Fruit fly (Drosophila melanogaster) whole organism, pupa: ENCODE results near the gene Gr36a.

Experiments used
- CG10348 ChIP-seq: fragments of 200-800 bp; sonication (Bioruptor generic); IDR thresholded peaks from 2 replicates; pipeline ENCODE4 v1.3.6; 2022; ENCODE audit warnings: missing biosample characterization, missing genetic modification characterization
- CG12605 ChIP-seq: fragments of 200-800 bp; sonication (Bioruptor generic); IDR thresholded peaks from 2 replicates; pipeline ENCODE4 v1.3.6; 2022; ENCODE audit warnings: missing biosample characterization, missing genetic modification characterization
- CG13204 ChIP-seq: fragments of 200-800 bp; sonication (Bioruptor generic); optimal IDR thresholded peaks from 2 replicates; lab custom pipeline; 2018; ENCODE audit warnings: missing biosample characterization, mild to moderate bottlenecking, missing genetic modification characterization, moderate library complexity
- CG14655 ChIP-seq: fragments of 200-800 bp; sonication (Bioruptor generic); optimal IDR thresholded peaks from 3 replicates; lab custom pipeline; 2017; ENCODE audit warnings: mild to moderate bottlenecking, missing biosample characterization, missing genetic modification reagents, missing genetic modification characterization
- CG15710 ChIP-seq: fragments of 200-800 bp; sonication (Bioruptor generic); optimal IDR thresholded peaks from 2 replicates; lab custom pipeline; 2018; ENCODE audit warnings: missing biosample characterization, mild to moderate bottlenecking, missing genetic modification characterization, moderate library complexity
- CG17806 ChIP-seq: fragments of 200-800 bp; sonication (Bioruptor generic); optimal IDR thresholded peaks from 2 replicates; lab custom pipeline; 2018; ENCODE audit warnings: missing biosample characterization, mild to moderate bottlenecking, missing genetic modification characterization, moderate library complexity
- CG32121 ChIP-seq: fragments of 200-800 bp; sonication (Bioruptor generic); IDR thresholded peaks from 2 replicates; pipeline ENCODE4 v1.3.6; 2022; ENCODE audit warnings: missing biosample characterization, missing genetic modification characterization
- CG34367 ChIP-seq: fragments of 200-800 bp; sonication (Bioruptor generic); optimal IDR thresholded peaks from 2 replicates; lab custom pipeline; 2018; ENCODE audit warnings: missing biosample characterization, mild to moderate bottlenecking, missing genetic modification characterization
- CG4496 ChIP-seq: fragments of 200-800 bp; sonication (Bioruptor generic); IDR thresholded peaks from 3 replicates; pipeline ENCODE4 v1.3.6; 2022; ENCODE audit warnings: missing biosample characterization, missing genetic modification characterization
- CG8159 ChIP-seq: fragments of 200-800 bp; sonication (Bioruptor generic); optimal IDR thresholded peaks from 3 replicates; lab custom pipeline; 2018; ENCODE audit warnings: missing biosample characterization, mild to moderate bottlenecking, missing genetic modification characterization, moderate library complexity
- CG8301 ChIP-seq: fragments of 200-800 bp; sonication (Bioruptor generic); optimal IDR thresholded peaks from 2 replicates; lab custom pipeline; 2018; ENCODE audit warnings: missing biosample characterization, mild to moderate bottlenecking, missing genetic modification characterization
- CG9948 ChIP-seq: fragments of 200-800 bp; sonication (Bioruptor generic); optimal IDR thresholded peaks from 2 replicates; lab custom pipeline; 2018; ENCODE audit warnings: missing biosample characterization, mild to moderate bottlenecking, missing genetic modification characterization, moderate library complexity
- D1 ChIP-seq: fragments of 200-800 bp; sonication (Bioruptor generic); optimal IDR thresholded peaks from 2 replicates; lab custom pipeline; 2018; ENCODE audit warnings: missing biosample characterization, mild to moderate bottlenecking, missing genetic modification characterization, moderate library complexity
- EcR ChIP-seq: fragments of 200-800 bp; sonication (Bioruptor generic); optimal IDR thresholded peaks from 3 replicates; lab custom pipeline; 2019; ENCODE audit warnings: missing biosample characterization, missing genetic modification characterization, mild to moderate bottlenecking, moderate library complexity, missing genetic modification reagents
- Ets98B ChIP-seq: fragments of 200-800 bp; sonication (Bioruptor generic); IDR thresholded peaks from 2 replicates; pipeline ENCODE4 v1.3.6; 2022; ENCODE audit warnings: missing biosample characterization, missing genetic modification characterization
- Pif1A ChIP-seq: fragments of 200-800 bp; sonication (Bioruptor generic); optimal IDR thresholded peaks from 3 replicates; lab custom pipeline; 2016; ENCODE audit warnings: missing biosample characterization, missing genetic modification characterization
- Pif1B ChIP-seq: fragments of 200-800 bp; sonication (Bioruptor generic); optimal IDR thresholded peaks from 3 replicates; lab custom pipeline; 2016; ENCODE audit warnings: missing biosample characterization, missing genetic modification characterization
- Snoo ChIP-seq: fragments of 200-800 bp; sonication (Bioruptor generic); optimal IDR thresholded peaks from 3 replicates; lab custom pipeline; 2017; ENCODE audit warnings: missing biosample characterization, mild to moderate bottlenecking, missing genetic modification characterization, inconsistent platforms
- fd96Ca ChIP-seq: fragments of 200-800 bp; sonication (Bioruptor generic); IDR thresholded peaks from 3 replicates; pipeline ENCODE4 v1.3.6; 2022; ENCODE audit warnings: missing biosample characterization, missing genetic modification characterization
- gl ChIP-seq: fragments of 200-800 bp; sonication (Bioruptor generic); optimal IDR thresholded peaks from 2 replicates; lab custom pipeline; 2018; ENCODE audit warnings: missing biosample characterization, mild to moderate bottlenecking, missing genetic modification characterization
- rn ChIP-seq: fragments of 200-800 bp; sonication (Bioruptor generic); IDR thresholded peaks from 2 replicates; pipeline ENCODE4 v1.3.6; 2022; ENCODE audit warnings: missing biosample characterization, missing genetic modification characterization

Gene Gr36a

DNA sequence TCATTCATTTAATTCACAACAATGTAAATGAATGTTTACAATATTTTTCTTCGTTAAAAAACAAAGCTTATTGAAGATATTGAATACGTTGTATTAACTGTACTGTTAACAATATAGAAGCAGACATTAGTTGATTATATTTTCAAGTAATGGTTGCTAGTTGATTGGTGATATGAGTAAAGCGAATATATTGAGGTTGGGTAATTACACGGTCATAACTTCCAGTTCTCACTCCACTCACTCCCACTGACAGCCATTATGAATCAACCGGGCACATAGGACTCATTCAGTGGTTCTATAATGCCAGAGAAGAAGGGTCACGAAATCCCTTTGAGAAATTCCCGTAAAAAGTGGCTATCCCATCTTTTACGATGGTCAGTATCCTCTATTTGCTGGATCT lies 5.2 kb downstream of the Gr36a start, which contains the start of gene Grl36a:
Gene Grl36a, plus strand, starts transcription at position 301 of the 400 bp plus-strand sequence.
- TF ChIP-seq CG13204 (GFP tag; lab: Kevin White, UChicago): no peak
- no peak for TF ChIP-seq Snoo (tag; lab: Kevin White, UChicago)
- TF ChIP-seq EcR (GFP tag; lab: Kevin White, UChicago): no peak
- no peak for TF ChIP-seq CG9948 (tag; lab: Kevin White, UChicago)

DNA sequence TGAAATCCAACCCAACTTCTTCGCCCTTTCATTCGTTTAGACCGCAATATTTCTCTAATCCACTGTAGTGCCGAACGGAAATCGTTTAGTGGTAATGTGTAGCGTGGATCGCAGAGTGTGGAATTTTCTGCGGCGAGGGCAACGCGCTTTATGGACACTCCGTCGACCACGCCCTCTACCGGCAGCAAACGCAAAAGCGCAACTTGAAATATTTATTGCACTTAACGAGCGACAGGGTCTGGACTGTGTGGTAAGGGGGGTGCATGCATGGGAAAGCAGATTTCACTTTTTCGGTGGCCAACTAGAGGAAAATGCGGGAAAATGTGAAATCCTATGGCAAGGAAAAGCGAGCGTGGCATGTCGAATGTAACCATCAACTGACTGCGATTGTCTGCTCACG lies 18.8 kb downstream of the Gr36a start:
- TF ChIP-seq CG8301 (tag; lab: Kevin White, UChicago) (no peak), D1 (no peak), CG9948 (tag; lab: Kevin White, UChicago) (no peak), Snoo (tag; lab: Kevin White, UChicago) (no peak), EcR (GFP tag; lab: Kevin White, UChicago) (no peak), CG4496 (GFP tag; lab: Robert Waterston, UW) (no peak), CG32121 (GFP tag; lab: Robert Waterston, UW) (no peak), CG17806 (tag; lab: Kevin White, UChicago) (no peak), fd96Ca (GFP tag; lab: Robert Waterston, UW) (no peak), Ets98B (GFP tag; lab: Robert Waterston, UW) (no peak), CG10348 (GFP tag; lab: Robert Waterston, UW) (no peak), Pif1B (no peak), CG14655 (GFP tag; lab: Kevin White, UChicago) (no peak)

DNA sequence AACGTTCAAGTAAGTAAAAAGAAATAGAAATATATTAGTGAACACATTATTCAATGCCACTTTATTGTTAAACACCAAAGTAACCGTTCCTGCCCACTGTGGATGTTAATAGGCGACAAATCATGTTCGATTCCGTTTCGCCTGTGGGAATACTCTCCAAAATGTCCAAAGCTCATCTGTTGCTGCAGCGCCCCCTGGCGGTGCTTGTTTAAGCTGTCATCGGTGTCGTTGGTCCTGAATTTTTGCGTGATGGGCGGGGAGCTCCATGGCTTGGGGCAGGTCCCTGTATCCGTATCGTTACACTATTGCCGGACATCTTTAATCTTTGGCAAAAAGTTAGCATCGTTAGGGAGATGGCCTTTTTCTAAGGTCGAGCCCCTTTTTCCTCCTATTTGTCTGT lies 25.4 kb downstream of the Gr36a start:
- TF ChIP-seq CG15710 (tag; lab: Kevin White, UChicago) (no peak), CG8301 (tag; lab: Kevin White, UChicago) (no peak), CG17806 (tag; lab: Kevin White, UChicago) (no peak), Ets98B (GFP tag; lab: Robert Waterston, UW) (no peak), gl (tag; lab: Kevin White, UChicago) (no peak)

DNA sequence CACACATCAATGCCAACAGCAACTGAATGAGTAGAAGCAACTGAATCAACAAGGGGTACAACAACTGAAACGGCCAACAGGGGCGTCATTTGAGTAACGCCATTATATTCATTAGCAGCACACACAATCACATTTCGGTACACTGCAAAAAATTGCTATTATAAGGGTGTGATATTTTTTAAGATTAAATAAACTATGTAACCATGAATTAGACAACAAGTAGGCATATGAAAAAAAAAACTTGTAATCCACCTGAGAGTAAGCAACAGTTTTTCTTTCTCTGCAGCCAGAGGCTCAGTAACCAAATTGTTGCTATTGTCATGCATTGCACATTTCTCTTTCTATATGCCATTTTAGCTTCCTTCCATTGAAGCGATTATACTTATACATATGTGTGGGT lies 27.4 kb downstream of the Gr36a start:
- TF ChIP-seq CG12605 (no peak), Pif1A (GFP tag; lab: Kevin White, UChicago) (no peak), Ets98B (GFP tag; lab: Robert Waterston, UW) (no peak), CG32121 (GFP tag; lab: Robert Waterston, UW) (no peak)
- TF ChIP-seq, all 21 proteins: peak for 0

DNA sequence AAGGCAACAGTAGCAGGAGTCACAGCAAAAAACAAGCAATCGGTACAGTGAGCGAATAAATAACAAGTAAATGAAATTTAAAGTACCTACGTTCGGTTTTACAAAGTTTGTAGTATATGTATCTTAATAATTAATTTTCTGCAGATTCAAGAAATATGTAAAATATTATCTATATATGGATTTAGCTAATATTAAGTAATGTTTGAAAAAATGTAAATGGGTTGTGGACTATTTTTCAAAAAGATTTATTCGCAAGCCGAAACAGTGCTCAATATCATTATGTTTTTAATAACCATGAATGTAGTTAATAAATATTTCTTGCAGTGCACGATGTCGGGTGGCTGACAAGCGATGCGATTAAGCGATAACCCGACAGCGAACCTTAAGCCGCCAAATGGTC lies 30.7 kb downstream of the Gr36a start:
- TF ChIP-seq D1: no peak
- TF ChIP-seq CG10348 (GFP tag; lab: Robert Waterston, UW): no peak
- TF ChIP-seq Snoo (tag; lab: Kevin White, UChicago): no peak
- TF ChIP-seq CG8159 (tag; lab: Kevin White, UChicago): peak; percentile 45
- TF ChIP-seq CG34367 (tag; lab: Kevin White, UChicago): peak; percentile 2
- TF ChIP-seq rn (GFP tag; lab: Robert Waterston, UW): no peak
- TF ChIP-seq CG9948 (tag; lab: Kevin White, UChicago): peak; percentile 14
- no peak for TF ChIP-seq Ets98B (GFP tag; lab: Robert Waterston, UW)
- TF ChIP-seq CG17806 (tag; lab: Kevin White, UChicago): no peak
- TF ChIP-seq CG13204 (GFP tag; lab: Kevin White, UChicago): no peak
- no peak for TF ChIP-seq CG14655 (GFP tag; lab: Kevin White, UChicago)
- peak; percentile 16 for TF ChIP-seq CG15710 (tag; lab: Kevin White, UChicago)
- TF ChIP-seq CG8301 (tag; lab: Kevin White, UChicago): no peak

DNA sequence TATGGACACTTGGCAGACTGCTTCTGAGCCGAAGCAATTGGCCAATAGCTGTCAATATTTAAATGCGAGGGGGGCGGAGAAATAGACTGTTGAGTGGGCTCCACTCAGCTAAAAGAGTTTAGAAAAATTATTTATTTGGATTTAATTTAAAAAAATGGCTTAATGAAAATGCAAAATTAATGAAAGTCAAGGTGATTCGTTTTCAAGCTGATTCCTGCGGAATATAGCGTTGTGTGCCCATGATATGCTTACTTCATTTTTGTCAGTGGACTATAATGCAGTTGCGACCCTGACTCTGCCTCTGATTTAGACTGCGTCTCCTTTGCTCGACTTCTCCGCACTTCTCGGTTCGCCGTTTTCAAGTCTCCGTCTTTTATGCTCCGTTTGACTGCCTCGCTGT lies 40.4 kb downstream of the Gr36a start:
- TF ChIP-seq Snoo (tag; lab: Kevin White, UChicago) (no peak), gl (tag; lab: Kevin White, UChicago) (no peak), Ets98B (GFP tag; lab: Robert Waterston, UW) (no peak), CG34367 (tag; lab: Kevin White, UChicago) (no peak), CG14655 (GFP tag; lab: Kevin White, UChicago) (peak; percentile 37), CG15710 (tag; lab: Kevin White, UChicago) (peak; percentile 29), CG17806 (tag; lab: Kevin White, UChicago) (no peak), CG9948 (tag; lab: Kevin White, UChicago) (peak; percentile 9), CG8159 (tag; lab: Kevin White, UChicago) (peak; percentile 52)

DNA sequence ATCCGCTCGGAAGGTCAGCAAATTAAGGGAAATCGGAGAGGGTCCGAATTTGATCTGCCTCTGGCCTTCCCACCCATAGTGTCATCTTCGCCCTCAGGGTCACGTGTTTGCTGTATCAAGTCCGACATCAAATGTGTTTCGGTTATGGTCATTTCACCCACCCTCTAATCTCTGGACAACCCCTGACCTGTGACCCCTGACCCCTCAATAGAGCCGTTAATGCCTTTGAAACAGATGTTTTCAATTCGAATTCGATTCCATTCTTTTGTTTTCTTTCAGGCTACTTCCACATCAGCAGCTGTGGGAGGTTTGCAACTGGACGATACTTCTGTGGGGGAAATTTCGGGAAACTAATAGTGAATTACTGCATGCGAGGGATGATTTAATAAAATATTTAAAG lies 45.0 kb downstream of the Gr36a start:
- TF ChIP-seq CG14655 (GFP tag; lab: Kevin White, UChicago): no peak
- TF ChIP-seq CG34367 (tag; lab: Kevin White, UChicago): no peak
- TF ChIP-seq gl (tag; lab: Kevin White, UChicago): no peak
- TF ChIP-seq CG4496 (GFP tag; lab: Robert Waterston, UW): no peak
- TF ChIP-seq EcR (GFP tag; lab: Kevin White, UChicago): no peak
- TF ChIP-seq CG8301 (tag; lab: Kevin White, UChicago): no peak
- TF ChIP-seq Snoo (tag; lab: Kevin White, UChicago): no peak
- TF ChIP-seq Pif1A (GFP tag; lab: Kevin White, UChicago): no peak
- no peak for TF ChIP-seq CG10348 (GFP tag; lab: Robert Waterston, UW)
- no peak for TF ChIP-seq rn (GFP tag; lab: Robert Waterston, UW)
- no peak for TF ChIP-seq Pif1B
- TF ChIP-seq CG15710 (tag; lab: Kevin White, UChicago): no peak
- TF ChIP-seq CG8159 (tag; lab: Kevin White, UChicago): no peak
- no peak for TF ChIP-seq CG17806 (tag; lab: Kevin White, UChicago)
- no peak for TF ChIP-seq CG32121 (GFP tag; lab: Robert Waterston, UW)
